Worm (Caenorhabditis elegans) whole organism, L2 larva: ENCODE results near the gene wdr-46.
A peak's percentile ranks its signal among the peaks of the same experiment; 100 is the strongest.

ENCODE experiments used
- C34F6.9 ChIP-seq: fragments of 150-350 bp; optimal IDR thresholded peaks from 2 replicates; lab custom pipeline; 2014; ENCODE audit warnings: missing biosample characterization, missing genetic modification characterization
- F13H6.1 ChIP-seq: sonication (generic microtip); optimal IDR thresholded peaks from 2 replicates; lab custom pipeline; 2016; ENCODE audit warnings: missing genetic modification characterization, missing compliant biosample characterization
- R02D3.7 ChIP-seq: fragments of 150-350 bp; optimal IDR thresholded peaks from 2 replicates; lab custom pipeline; 2014; ENCODE audit warnings: missing biosample characterization, missing genetic modification characterization
- Y55F3AM.14 ChIP-seq: fragments of 200-800 bp; sonication (Bioruptor generic); optimal IDR thresholded peaks from 2 replicates; lab custom pipeline; 2018; ENCODE audit warnings: mild to moderate bottlenecking, missing genetic modification characterization, missing compliant biosample characterization
- ZK546.5 ChIP-seq: sonication (generic microtip); optimal IDR thresholded peaks from 2 replicates; lab custom pipeline; 2017; ENCODE audit warnings: missing biosample characterization, missing genetic modification characterization
- alr-1 ChIP-seq: fragments of 150-350 bp; optimal IDR thresholded peaks from 2 replicates; lab custom pipeline; 2014; ENCODE audit warnings: missing biosample characterization, missing genetic modification characterization
- aly-2 ChIP-seq: fragments of 150-350 bp; optimal IDR thresholded peaks from 2 replicates; lab custom pipeline; 2014; ENCODE audit warnings: missing biosample characterization, missing genetic modification characterization
- blmp-1 ChIP-seq: sonication (generic microtip); optimal IDR thresholded peaks from 2 replicates; lab custom pipeline; 2017; ENCODE audit warnings: missing genetic modification characterization, mild to moderate bottlenecking, missing compliant biosample characterization, antibody characterized with exemption, moderate library complexity; ENCODE audit not compliant: insufficient read depth
- ceh-16 ChIP-seq: fragments of 150-350 bp; optimal IDR thresholded peaks from 2 replicates; lab custom pipeline; 2014; ENCODE audit warnings: missing biosample characterization, missing genetic modification characterization
- ceh-82 ChIP-seq: fragments of 150-350 bp; optimal IDR thresholded peaks from 2 replicates; lab custom pipeline; 2014; ENCODE audit warnings: missing biosample characterization, missing genetic modification characterization
- elt-1 ChIP-seq: fragments of 150-350 bp; optimal IDR thresholded peaks from 2 replicates; lab custom pipeline; 2014; ENCODE audit warnings: missing biosample characterization, missing genetic modification characterization
- fos-1 ChIP-seq: fragments of 150-350 bp; optimal IDR thresholded peaks from 2 replicates; lab custom pipeline; 2014; ENCODE audit warnings: missing biosample characterization, missing genetic modification characterization
- gmeb-1 ChIP-seq: fragments of 150-350 bp; optimal IDR thresholded peaks from 2 replicates; lab custom pipeline; 2014; ENCODE audit warnings: missing biosample characterization, missing genetic modification characterization
- lin-11 ChIP-seq: fragments of 150-350 bp; sonication (generic microtip); optimal IDR thresholded peaks from 2 replicates; lab custom pipeline; 2014; ENCODE audit warnings: missing biosample characterization, missing genetic modification characterization, inconsistent platforms, mixed read lengths
- lsy-2 ChIP-seq, 2 experiments: fragments of 150-350 bp in 1 of 2; sonication (generic microtip) in 1 of 2; optimal IDR thresholded peaks; 2 replicates each; lab custom pipeline; 2014 to 2017; ENCODE audit warnings: missing biosample characterization in 2 of 2, missing genetic modification characterization in 2 of 2
- mab-5 ChIP-seq: fragments of 150-350 bp; optimal IDR thresholded peaks from 2 replicates; lab custom pipeline; 2014; ENCODE audit warnings: missing biosample characterization, missing genetic modification characterization
- mbf-1 ChIP-seq: sonication (generic microtip); optimal IDR thresholded peaks from 2 replicates; lab custom pipeline; 2017; ENCODE audit warnings: missing biosample characterization, missing genetic modification characterization
- mdl-1 ChIP-seq, 2 experiments: fragments of 150-350 bp in 1 of 2; sonication (generic microtip) in 1 of 2; optimal IDR thresholded peaks; 2 replicates each; lab custom pipeline; 2017; ENCODE audit warnings: missing biosample characterization in 2 of 2, missing genetic modification characterization in 2 of 2
- nhr-10 ChIP-seq: sonication (generic microtip); optimal IDR thresholded peaks from 2 replicates; lab custom pipeline; 2017; ENCODE audit warnings: missing biosample characterization, missing genetic modification characterization
- nhr-11 ChIP-seq: fragments of 150-350 bp; optimal IDR thresholded peaks from 2 replicates; lab custom pipeline; 2014; ENCODE audit warnings: missing biosample characterization, missing genetic modification characterization
- nhr-129 ChIP-seq: fragments of 150-350 bp; optimal IDR thresholded peaks from 2 replicates; lab custom pipeline; 2014; ENCODE audit warnings: missing biosample characterization, missing genetic modification characterization
- nhr-237 ChIP-seq: fragments of 150-350 bp; optimal IDR thresholded peaks from 2 replicates; lab custom pipeline; 2014; ENCODE audit warnings: missing biosample characterization, missing genetic modification characterization
- nhr-25 ChIP-seq: fragments of 150-350 bp; sonication (generic microtip); optimal IDR thresholded peaks from 3 replicates; lab custom pipeline; 2014; ENCODE audit warnings: missing biosample characterization, missing genetic modification characterization
- nhr-6 ChIP-seq: fragments of 150-350 bp; optimal IDR thresholded peaks from 2 replicates; lab custom pipeline; 2014; ENCODE audit warnings: missing biosample characterization, missing genetic modification characterization
- nhr-77 ChIP-seq: fragments of 150-350 bp; optimal IDR thresholded peaks from 2 replicates; lab custom pipeline; 2014; ENCODE audit warnings: missing biosample characterization, missing genetic modification characterization
- peb-1 ChIP-seq: fragments of 150-350 bp; optimal IDR thresholded peaks from 2 replicates; lab custom pipeline; 2014; ENCODE audit warnings: missing biosample characterization, missing genetic modification characterization
- sem-4 ChIP-seq: fragments of 150-350 bp; optimal IDR thresholded peaks from 2 replicates; lab custom pipeline; 2014; ENCODE audit warnings: missing biosample characterization, missing genetic modification reagents, missing genetic modification characterization
- skn-1 ChIP-seq: sonication (generic microtip); optimal IDR thresholded peaks from 2 replicates; lab custom pipeline; 2017; ENCODE audit warnings: missing biosample characterization, missing genetic modification characterization
- sma-3 ChIP-seq: sonication (generic microtip); optimal IDR thresholded peaks from 2 replicates; lab custom pipeline; 2016; ENCODE audit warnings: missing genetic modification reagents, missing genetic modification characterization, missing compliant biosample characterization
- snpc-4 ChIP-seq: fragments of 150-350 bp; optimal IDR thresholded peaks from 2 replicates; lab custom pipeline; 2014; ENCODE audit warnings: missing biosample characterization, missing genetic modification characterization
- unc-39 ChIP-seq: fragments of 150-350 bp; optimal IDR thresholded peaks from 2 replicates; lab custom pipeline; 2014; ENCODE audit warnings: missing biosample characterization, missing genetic modification characterization
- unc-55 ChIP-seq: fragments of 150-350 bp; sonication (generic microtip); optimal IDR thresholded peaks from 3 replicates; lab custom pipeline; 2014; ENCODE audit warnings: missing biosample characterization, missing genetic modification reagents, missing genetic modification characterization
- unc-62 ChIP-seq: fragments of 150-350 bp; optimal IDR thresholded peaks from 2 replicates; lab custom pipeline; 2014; ENCODE audit warnings: missing biosample characterization, missing genetic modification reagents, missing genetic modification characterization
- zag-1 ChIP-seq: fragments of 150-350 bp; optimal IDR thresholded peaks from 2 replicates; lab custom pipeline; 2014; ENCODE audit warnings: missing biosample characterization, missing genetic modification characterization
- ztf-1 ChIP-seq: fragments of 200-800 bp; sonication (Bioruptor generic); conservative IDR thresholded peaks from 2 replicates; pipeline ENCODE4 v1.3.6; 2022; ENCODE audit warnings: missing genetic modification characterization, missing compliant biosample characterization
- ztf-11 ChIP-seq: sonication (generic microtip); optimal IDR thresholded peaks from 2 replicates; lab custom pipeline; 2017; ENCODE audit warnings: missing biosample characterization, missing genetic modification characterization

Gene wdr-46

ce11 chrIV:12340885-12341284 lies 31.2 kb upstream of the wdr-46 start:
- TF ChIP-seq unc-55 (GFP tag; lab: Kevin White, UChicago) = no peak
- no peak for TF ChIP-seq ztf-1 (GFP tag; lab: Robert Waterston, UW)
- no peak for TF ChIP-seq ceh-82 (tag; lab: Kevin White, UChicago)
- TF ChIP-seq, all 48 proteins: peak for 0

DNA sequence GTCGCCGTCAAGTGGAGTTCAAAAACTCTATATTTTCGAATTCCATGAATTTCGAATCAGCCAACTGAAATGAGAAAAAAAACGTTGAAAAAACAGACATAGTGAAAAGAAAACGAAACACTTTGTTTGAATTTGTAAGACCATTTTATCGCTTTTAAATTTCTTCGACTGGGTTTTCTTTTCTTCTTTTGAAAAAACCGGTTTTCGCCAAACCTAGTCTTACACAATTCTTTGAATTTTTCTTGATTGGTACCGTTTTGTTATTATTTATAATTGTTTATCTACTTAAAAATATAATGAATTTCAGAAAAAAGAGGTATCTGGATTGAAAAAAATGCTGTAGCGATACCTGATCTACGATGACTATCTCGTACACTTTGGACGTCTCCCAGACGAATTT lies 22.4 kb upstream of the wdr-46 start, which contains the start of gene best-22:
Gene best-22 (plus strand): TSS at position 301 of the 400 bp plus-strand sequence.
- TF ChIP-seq ztf-11 (no peak), fos-1 (tag; lab: Kevin White, UChicago) (no peak), unc-55 (GFP tag; lab: Kevin White, UChicago) (peak; percentile 49)
- TF ChIP-seq, all 48 proteins: peak for 1

DNA sequence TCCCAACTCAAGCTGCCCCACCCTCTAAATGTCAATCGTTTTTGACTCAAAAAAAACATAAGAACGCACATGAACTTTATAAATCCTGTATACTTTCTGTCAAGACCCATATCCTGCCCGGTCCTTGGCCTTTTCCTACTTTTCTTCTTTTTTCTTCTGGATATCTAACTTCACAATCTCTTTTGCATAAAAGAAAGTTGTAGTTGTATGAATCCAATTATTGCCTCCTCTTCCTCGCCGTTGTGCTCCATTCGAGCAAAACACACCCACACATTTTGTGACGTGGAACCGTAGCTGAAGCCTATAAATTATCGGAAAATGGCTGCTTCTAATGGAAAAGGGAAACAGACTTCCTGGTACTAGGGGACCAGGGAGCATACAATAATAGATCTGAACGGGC lies 21.8 kb upstream of the wdr-46 start:
- TF ChIP-seq unc-62 (GFP tag; lab: Kevin White, UChicago) = no peak
- no peak for TF ChIP-seq C34F6.9
- no peak for TF ChIP-seq skn-1
- TF ChIP-seq lsy-2 (tag; optimal IDR thresholded peaks at IDR 0.05; lab: Kevin White, UChicago) = no peak
- no peak for TF ChIP-seq mdl-1 (tag; optimal IDR thresholded peaks at IDR 0.05; lab: Kevin White, UChicago)
- no peak for TF ChIP-seq elt-1 (tag; lab: Kevin White, UChicago)
- no peak for TF ChIP-seq sma-3 (GFP tag; lab: Kevin White, UChicago)
- no peak for TF ChIP-seq alr-1 (tag; lab: Kevin White, UChicago)
- no peak for TF ChIP-seq ceh-16 (tag; lab: Kevin White, UChicago)
- no peak for TF ChIP-seq gmeb-1 (tag; lab: Kevin White, UChicago)
- TF ChIP-seq sem-4 = no peak
- TF ChIP-seq ceh-82 (tag; lab: Kevin White, UChicago) = no peak
- TF ChIP-seq lin-11 (tag; lab: Kevin White, UChicago) = no peak
- TF ChIP-seq peb-1 (tag; lab: Kevin White, UChicago) = no peak
- TF ChIP-seq nhr-6 (tag; lab: Kevin White, UChicago) = no peak
- no peak for TF ChIP-seq unc-39
- TF ChIP-seq nhr-25 (tag; lab: Kevin White, UChicago) = no peak
- no peak for TF ChIP-seq mbf-1 (tag; lab: Kevin White, UChicago)
- no peak for TF ChIP-seq nhr-10 (tag; lab: Kevin White, UChicago)
- TF ChIP-seq, all 48 proteins: peak for 0

DNA sequence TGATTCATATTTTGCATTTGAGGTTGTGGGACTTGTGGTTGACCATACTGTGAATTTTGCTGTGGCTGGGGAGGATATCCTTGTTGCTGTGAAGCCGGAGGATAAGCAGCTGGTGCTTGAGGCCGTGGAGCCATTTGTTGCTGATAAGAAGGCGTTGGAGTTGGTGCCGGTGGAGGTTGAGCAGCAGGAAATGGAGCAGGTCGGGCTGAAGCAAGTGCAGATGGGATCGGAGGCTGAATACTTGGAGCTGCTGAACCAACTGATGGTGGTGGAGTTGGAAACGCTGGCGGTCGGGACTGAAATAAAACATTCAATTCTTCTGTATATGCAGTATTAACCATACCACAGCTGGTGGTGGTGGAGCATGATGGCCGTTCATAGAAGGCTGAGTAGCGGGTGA lies 12.1 kb upstream of the wdr-46 start:
- TF ChIP-seq lsy-2 (tag; optimal IDR thresholded peaks at IDR 0.05; lab: Kevin White, UChicago) (no peak), nhr-11 (tag; lab: Kevin White, UChicago) (no peak), sma-3 (GFP tag; lab: Kevin White, UChicago) (no peak), elt-1 (tag; lab: Kevin White, UChicago) (no peak), aly-2 (tag; lab: Kevin White, UChicago) (no peak), ceh-16 (tag; lab: Kevin White, UChicago) (no peak), lin-11 (tag; lab: Kevin White, UChicago) (no peak), unc-55 (GFP tag; lab: Kevin White, UChicago) (no peak), mbf-1 (tag; lab: Kevin White, UChicago) (no peak), unc-62 (GFP tag; lab: Kevin White, UChicago) (no peak), zag-1 (no peak), nhr-237 (no peak), ZK546.5 (tag; lab: Kevin White, UChicago) (no peak), blmp-1 (no peak), F13H6.1 (no peak), nhr-129 (tag; lab: Kevin White, UChicago) (no peak), snpc-4 (no peak), mab-5 (tag; lab: Kevin White, UChicago) (no peak), R02D3.7 (no peak), nhr-77 (tag; lab: Kevin White, UChicago) (no peak)

DNA sequence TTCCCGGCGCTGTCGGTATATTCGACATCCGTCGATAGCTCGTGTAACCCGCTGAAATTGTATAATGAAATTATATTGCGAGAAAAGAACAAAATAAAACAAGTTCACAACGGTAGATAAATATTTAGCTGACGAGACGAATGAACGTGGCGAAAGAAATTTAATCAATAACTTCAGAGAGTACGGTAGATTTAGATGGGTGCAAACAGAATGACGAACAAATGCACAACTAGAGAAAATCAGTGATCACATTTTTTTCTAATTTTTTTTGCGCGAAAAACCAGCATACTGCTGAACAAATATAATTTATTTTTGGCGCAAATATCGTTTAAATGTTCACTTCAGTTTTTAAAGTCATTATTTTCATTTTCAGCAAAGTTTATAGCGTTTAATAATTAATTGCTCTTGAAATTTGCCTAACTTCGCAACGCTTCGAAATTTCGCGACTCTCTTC lies 11.3 kb upstream of the wdr-46 start, which contains the start of gene sec-24.2:
Gene sec-24.2 (minus strand): TSS at position 51 of the 454 bp plus-strand sequence.
- TF ChIP-seq C34F6.9 (peak; percentile 0), Y55F3AM.14 (GFP tag; lab: Kevin White, UChicago) (no peak), aly-2 (tag; lab: Kevin White, UChicago) (no peak)
